Fruit fly (Drosophila melanogaster) S2 (cell line): ENCODE results near the gene CG6294.

Experiments used
- CG8478 ChIP-seq: fragments of >200 bp; optimal IDR thresholded peaks from 2 replicates; lab custom pipeline; 2018
- CTCF ChIP-seq, 2 experiments: fragments of >200 bp; optimal IDR thresholded peaks; 2 replicates each; lab custom pipeline; 2018

DNA sequence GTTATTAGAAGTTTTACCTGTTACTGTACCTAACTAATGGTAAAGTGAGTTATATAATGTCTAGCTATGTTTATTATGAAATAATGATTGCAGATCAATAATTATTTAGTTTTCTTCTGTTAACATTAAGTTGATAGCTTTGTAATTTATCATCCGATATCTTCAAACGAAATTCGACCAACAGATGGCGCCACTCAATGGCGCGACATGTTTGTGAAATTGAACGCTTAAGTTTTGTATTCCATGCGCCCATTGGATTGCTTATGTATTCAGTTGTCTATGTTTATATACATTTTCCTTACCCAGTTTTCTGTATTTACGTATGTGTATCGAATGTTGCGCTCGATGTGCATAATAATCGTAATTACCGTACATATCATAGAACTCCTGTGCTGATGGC lies 28.0 kb downstream of the CG6294 start:
- TF ChIP-seq CTCF (optimal IDR thresholded peaks at IDR 0.05; lab: Kevin White, UChicago) = peak; percentile 73 to 81
- TF ChIP-seq CG8478 = no peak
